Worm (Caenorhabditis elegans): ENCODE data around the gene nhr-258.

DNA sequence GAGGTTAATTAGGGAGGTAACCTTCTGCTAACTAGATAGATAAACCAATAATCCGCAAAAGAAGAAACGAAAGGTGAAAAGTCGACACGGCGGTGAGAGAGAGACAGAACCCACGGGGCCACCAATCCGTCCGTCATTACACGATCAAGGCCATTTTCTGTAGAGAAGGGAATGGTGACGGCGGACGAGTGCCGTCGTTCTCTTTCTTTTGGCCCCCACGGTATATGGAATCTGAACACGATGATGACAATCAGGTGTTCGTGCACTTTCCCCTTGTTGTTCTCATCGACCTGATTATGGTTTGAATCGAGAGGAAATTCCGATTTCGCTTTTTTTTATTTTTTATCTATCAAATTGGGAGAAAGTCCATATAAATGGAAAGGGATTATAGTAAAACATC lies 35.4 kb upstream of the nhr-258 start:
- no peak for TF ChIP-seq unc-62 (GFP tag; optimal IDR thresholded peaks at IDR 0.05)
- TF ChIP-seq ZK546.5 (tag; optimal IDR thresholded peaks at IDR 0.05) = no peak
- TF ChIP-seq ama-1 (optimal IDR thresholded peaks at IDR 0.05) = no peak
- no peak for TF ChIP-seq aly-2 (tag; optimal IDR thresholded peaks at IDR 0.05)
- TF ChIP-seq lin-13 (GFP tag; optimal IDR thresholded peaks at IDR 0.05) = no peak
- no peak for TF ChIP-seq skn-1 (tag; optimal IDR thresholded peaks at IDR 0.05)
- TF ChIP-seq nhr-237 (tag; optimal IDR thresholded peaks at IDR 0.05) = no peak
- TF ChIP-seq lin-39 (tag; optimal IDR thresholded peaks at IDR 0.05) = no peak
- no peak for TF ChIP-seq snpc-4 (tag; optimal IDR thresholded peaks at IDR 0.05)
- no peak for TF ChIP-seq F13H6.1 (tag; optimal IDR thresholded peaks at IDR 0.05)
- no peak for TF ChIP-seq nhr-12 (tag; optimal IDR thresholded peaks at IDR 0.05)
- TF ChIP-seq dmd-4 (tag; optimal IDR thresholded peaks at IDR 0.05) = no peak
- TF ChIP-seq crh-2 (tag; optimal IDR thresholded peaks at IDR 0.05) = no peak

All from whole organism, L2 larva.